Fruit fly (Drosophila melanogaster) whole organism, pupa: ENCODE measurements around the gene CG14194.

Source experiments
- CG10348 ChIP-seq: fragments of 200-800 bp; sonication (Bioruptor generic); IDR thresholded peaks from 2 replicates; pipeline ENCODE4 v1.3.6; 2022; ENCODE audit warnings: missing biosample characterization, missing genetic modification characterization
- CG12605 ChIP-seq: fragments of 200-800 bp; sonication (Bioruptor generic); IDR thresholded peaks from 2 replicates; pipeline ENCODE4 v1.3.6; 2022; ENCODE audit warnings: missing biosample characterization, missing genetic modification characterization
- CG14655 ChIP-seq: fragments of 200-800 bp; sonication (Bioruptor generic); optimal IDR thresholded peaks from 3 replicates; lab custom pipeline; 2017; ENCODE audit warnings: mild to moderate bottlenecking, missing biosample characterization, missing genetic modification reagents, missing genetic modification characterization
- CG32121 ChIP-seq: fragments of 200-800 bp; sonication (Bioruptor generic); IDR thresholded peaks from 2 replicates; pipeline ENCODE4 v1.3.6; 2022; ENCODE audit warnings: missing biosample characterization, missing genetic modification characterization
- CG4496 ChIP-seq: fragments of 200-800 bp; sonication (Bioruptor generic); IDR thresholded peaks from 3 replicates; pipeline ENCODE4 v1.3.6; 2022; ENCODE audit warnings: missing biosample characterization, missing genetic modification characterization
- CG8159 ChIP-seq: fragments of 200-800 bp; sonication (Bioruptor generic); optimal IDR thresholded peaks from 3 replicates; lab custom pipeline; 2018; ENCODE audit warnings: missing biosample characterization, mild to moderate bottlenecking, missing genetic modification characterization, moderate library complexity
- CG8301 ChIP-seq: fragments of 200-800 bp; sonication (Bioruptor generic); optimal IDR thresholded peaks from 2 replicates; lab custom pipeline; 2018; ENCODE audit warnings: missing biosample characterization, mild to moderate bottlenecking, missing genetic modification characterization
- D1 ChIP-seq: fragments of 200-800 bp; sonication (Bioruptor generic); optimal IDR thresholded peaks from 2 replicates; lab custom pipeline; 2018; ENCODE audit warnings: missing biosample characterization, mild to moderate bottlenecking, missing genetic modification characterization, moderate library complexity
- Ets98B ChIP-seq: fragments of 200-800 bp; sonication (Bioruptor generic); IDR thresholded peaks from 2 replicates; pipeline ENCODE4 v1.3.6; 2022; ENCODE audit warnings: missing biosample characterization, missing genetic modification characterization
- Pif1B ChIP-seq: fragments of 200-800 bp; sonication (Bioruptor generic); optimal IDR thresholded peaks from 3 replicates; lab custom pipeline; 2016; ENCODE audit warnings: missing biosample characterization, missing genetic modification characterization
- Snoo ChIP-seq: fragments of 200-800 bp; sonication (Bioruptor generic); optimal IDR thresholded peaks from 3 replicates; lab custom pipeline; 2017; ENCODE audit warnings: missing biosample characterization, mild to moderate bottlenecking, missing genetic modification characterization, inconsistent platforms
- gl ChIP-seq: fragments of 200-800 bp; sonication (Bioruptor generic); optimal IDR thresholded peaks from 2 replicates; lab custom pipeline; 2018; ENCODE audit warnings: missing biosample characterization, mild to moderate bottlenecking, missing genetic modification characterization
- rn ChIP-seq: fragments of 200-800 bp; sonication (Bioruptor generic); IDR thresholded peaks from 2 replicates; pipeline ENCODE4 v1.3.6; 2022; ENCODE audit warnings: missing biosample characterization, missing genetic modification characterization

DNA sequence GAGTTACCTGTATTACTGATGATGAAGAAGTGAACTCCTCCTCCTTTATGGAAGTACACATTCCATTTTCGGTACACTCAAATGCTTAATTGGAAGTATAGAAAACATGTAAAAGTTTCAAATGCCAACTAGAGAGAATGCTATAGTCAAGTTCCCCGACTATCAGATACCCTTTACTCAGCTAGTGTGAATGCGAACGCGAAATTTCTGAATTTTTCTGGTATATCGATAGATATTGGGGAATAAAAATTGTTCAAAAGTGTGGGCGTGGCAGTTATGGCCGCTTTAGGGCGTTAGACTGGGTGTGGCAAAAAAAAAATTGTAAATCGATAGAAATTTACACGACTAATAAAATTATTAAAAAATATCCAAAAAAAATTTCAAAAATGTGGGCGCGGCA lies 1.8 kb upstream of the CG14194 start:
- TF ChIP-seq CG8301 (no peak), CG32121 (GFP tag; lab: Robert Waterston, UW) (no peak), CG12605 (GFP tag; lab: Robert Waterston, UW) (no peak), CG14655 (GFP tag; lab: Kevin White, UChicago) (no peak), Snoo (tag; lab: Kevin White, UChicago) (no peak), rn (GFP tag; lab: Robert Waterston, UW) (no peak), D1 (tag; lab: Kevin White, UChicago) (no peak), Ets98B (no peak), CG4496 (GFP tag; lab: Robert Waterston, UW) (no peak), CG10348 (GFP tag; lab: Robert Waterston, UW) (no peak), CG8159 (tag; lab: Kevin White, UChicago) (no peak), Pif1B (no peak), gl (tag; lab: Kevin White, UChicago) (no peak)
